Fruit fly (Drosophila melanogaster): ENCODE measurements around the gene CG7573.

CG7573 gene

dm6 chr3L:11286603-11287011, 24.9 kb upstream of the CG7573 start (continued):
- no peak for TF ChIP-seq mirr (GFP tag; optimal IDR thresholded peaks at IDR 0.05)
- peak; percentile 58 for TF ChIP-seq schlank (tag; optimal IDR thresholded peaks at IDR 0.05)
- TF ChIP-seq dmrt11E (tag; optimal IDR thresholded peaks at IDR 0.05), result peak; percentile 45
- TF ChIP-seq dpn (GFP tag; optimal IDR thresholded peaks at IDR 0.05), result peak in 1 of 2 experiments; percentile 11
- TF ChIP-seq CG13775 (GFP tag; optimal IDR thresholded peaks at IDR 0.05), result peak; percentile 7
- peak; percentile 30; the same call in 1 of the 2 replicates for TF ChIP-seq Atf6 (GFP tag; IDR thresholded peaks at IDR 0.05)
- peak; percentile 57 for TF ChIP-seq CG15696 (tag; optimal IDR thresholded peaks at IDR 0.05)
- TF ChIP-seq CG9727 (GFP tag; optimal IDR thresholded peaks at IDR 0.05), result peak; percentile 45
- no peak for TF ChIP-seq zfh2 (GFP tag; optimal IDR thresholded peaks at IDR 0.05)
- peak; percentile 45 for TF ChIP-seq Xrp1 (GFP tag; IDR thresholded peaks at IDR 0.05)
- TF ChIP-seq unpg (GFP tag; optimal IDR thresholded peaks at IDR 0.05), result peak; percentile 6
- TF ChIP-seq CG31365 (tag; optimal IDR thresholded peaks at IDR 0.05), result peak; percentile 20
- peak; percentile 10 for TF ChIP-seq CG1233 (GFP tag; optimal IDR thresholded peaks at IDR 0.05)
- peak; percentile 46 for TF ChIP-seq CG1792 (GFP tag; optimal IDR thresholded peaks at IDR 0.05)
- TF ChIP-seq CG12942 (GFP tag; optimal IDR thresholded peaks at IDR 0.05), result peak; percentile 15
- TF ChIP-seq Elba2 (GFP tag; optimal IDR thresholded peaks at IDR 0.05), result no peak
- TF ChIP-seq Hsf (GFP tag; optimal IDR thresholded peaks at IDR 0.05), result peak; percentile 4
- TF ChIP-seq CG10209 (GFP tag; optimal IDR thresholded peaks at IDR 0.05), result peak; percentile 51
- TF ChIP-seq CG8089 (GFP tag; optimal IDR thresholded peaks at IDR 0.05), result no peak
- no peak for TF ChIP-seq CG17385 (GFP tag; optimal IDR thresholded peaks at IDR 0.05)
- TF ChIP-seq Fer2 (tag; optimal IDR thresholded peaks at IDR 0.05), result no peak
- no peak for TF ChIP-seq CTCF (GFP tag; optimal IDR thresholded peaks at IDR 0.05)
- TF ChIP-seq sob (GFP tag; IDR thresholded peaks at IDR 0.05), result no peak
- peak; percentile 58; the same call in 1 of the 3 replicates for TF ChIP-seq ci (GFP tag; IDR thresholded peaks at IDR 0.05)
- no peak for TF ChIP-seq CG15073 (GFP tag; optimal IDR thresholded peaks at IDR 0.05)
- no peak for TF ChIP-seq Optix (GFP tag; IDR thresholded peaks at IDR 0.05)
- peak; percentile 55 for TF ChIP-seq ATbp (GFP tag; optimal IDR thresholded peaks at IDR 0.05)
- no peak for TF ChIP-seq CG11247 (GFP tag; IDR thresholded peaks at IDR 0.05)
- TF ChIP-seq CG17328 (GFP tag; IDR thresholded peaks at IDR 0.05), result 0 out of 2 replicates have a peak, but pooled peaks have one; percentile 8
- peak; percentile 49 for TF ChIP-seq CG18619 (GFP tag; optimal IDR thresholded peaks at IDR 0.05)
- TF ChIP-seq CG9609 (GFP tag; optimal IDR thresholded peaks at IDR 0.05), result peak; percentile 6
- peak; percentile 35 for TF ChIP-seq CG1603 (tag; optimal IDR thresholded peaks at IDR 0.05)
- no peak for TF ChIP-seq MESR4 (GFP tag; optimal IDR thresholded peaks at IDR 0.05)
- peak; percentile 39 for TF ChIP-seq NC2α (GFP tag; optimal IDR thresholded peaks at IDR 0.05)
- no peak for TF ChIP-seq Rx (GFP tag; IDR thresholded peaks at IDR 0.05)
- TF ChIP-seq CG16815 (GFP tag; optimal IDR thresholded peaks at IDR 0.05), result no peak
- TF ChIP-seq Rfx (GFP tag; IDR thresholded peaks at IDR 0.05), result no peak; the same call in 1 of the 2 replicates
- peak; percentile 47 for TF ChIP-seq gem (tag; optimal IDR thresholded peaks at IDR 0.05)
- peak; percentile 57 for TF ChIP-seq lab (GFP tag; optimal IDR thresholded peaks at IDR 0.05)
- peak in 1 of 2 experiments; percentile 12 for TF ChIP-seq bsh (GFP tag; optimal IDR thresholded peaks at IDR 0.05)
- peak; percentile 20 for TF ChIP-seq CHES-1-like (GFP tag; optimal IDR thresholded peaks at IDR 0.05)
- no peak for TF ChIP-seq jing (GFP tag; optimal IDR thresholded peaks at IDR 0.05)
- no peak for TF ChIP-seq sr (GFP tag; IDR thresholded peaks at IDR 0.05)
- TF ChIP-seq CG2202 (tag; optimal IDR thresholded peaks at IDR 0.05), result peak; percentile 39
- TF ChIP-seq HHEX (GFP tag; optimal IDR thresholded peaks at IDR 0.05), result peak; percentile 4
- peak; percentile 19 for TF ChIP-seq CG18599 (GFP tag; optimal IDR thresholded peaks at IDR 0.05)
- TF ChIP-seq CG4707 (GFP tag; optimal IDR thresholded peaks at IDR 0.05), result peak; percentile 8
- no peak for TF ChIP-seq gfzf (GFP tag; optimal IDR thresholded peaks at IDR 0.05)
- peak; percentile 85 for TF ChIP-seq Med (GFP tag)
- TF ChIP-seq Fer3 (tag; optimal IDR thresholded peaks at IDR 0.05), result peak; percentile 30
- TF ChIP-seq ftz-f1 (GFP tag; optimal IDR thresholded peaks at IDR 0.05), result no peak

Data from whole organism, embryonic.